Worm (Caenorhabditis elegans): ENCODE data around the gene syx-18.

Gene syx-18

ce11 chrV:6605275-6605674 is 50.0 kb downstream of the syx-18 start, which contains the start of gene ZK1055.7:
Gene ZK1055.7, minus strand, starts transcription at chrV:6605375.
- TF ChIP-seq elt-1 (tag; optimal IDR thresholded peaks at IDR 0.05; ENCODE audit: borderline replicate concordance, insufficient read depth) (no peak), nhr-237 (tag; optimal IDR thresholded peaks at IDR 0.05) (no peak), lin-32 (GFP tag; optimal IDR thresholded peaks at IDR 0.05) (no peak), mls-2 (tag; optimal IDR thresholded peaks at IDR 0.05) (no peak), nhr-2 (tag; optimal IDR thresholded peaks at IDR 0.05) (no peak), flh-1 (GFP tag; optimal IDR thresholded peaks at IDR 0.05) (no peak), drap-1 (GFP tag; optimal IDR thresholded peaks at IDR 0.05) (no peak), mab-5 (tag; optimal IDR thresholded peaks at IDR 0.05) (no peak), ham-2 (GFP tag; optimal IDR thresholded peaks at IDR 0.05) (no peak), lsy-2 (tag; optimal IDR thresholded peaks at IDR 0.05) (no peak), mep-1 (tag; optimal IDR thresholded peaks at IDR 0.05) (no peak), ceh-39 (tag; optimal IDR thresholded peaks at IDR 0.05) (no peak), cnd-1 (tag; optimal IDR thresholded peaks at IDR 0.05) (no peak), unc-39 (tag; optimal IDR thresholded peaks at IDR 0.05) (no peak), sem-2 (GFP tag; optimal IDR thresholded peaks at IDR 0.05) (no peak), ceh-83 (GFP tag; optimal IDR thresholded peaks at IDR 0.05) (no peak)

All from whole organism, mixed stage, embryonic.